Fruit fly (Drosophila melanogaster) whole organism, embryonic: Measurements from ENCODE around the gene CG15011.
A peak's percentile ranks its signal among the peaks of the same experiment; 100 is the strongest.

ENCODE experiments used
- Ada2b ChIP-seq: fragments of 200-800 bp; sonication (Bioruptor generic); IDR thresholded peaks from 2 replicates; pipeline ENCODE4 v1.3.6; 2022; ENCODE audit warnings: missing biosample characterization, missing genetic modification characterization
- CG10209 ChIP-seq: fragments of 200-800 bp; sonication (Bioruptor generic); optimal IDR thresholded peaks from 3 replicates; lab custom pipeline; 2017; ENCODE audit warnings: missing biosample characterization, mild to moderate bottlenecking, missing genetic modification characterization, missing genetic modification reagents
- CG1024 ChIP-seq: fragments of 200-800 bp; sonication (Bioruptor generic); IDR thresholded peaks from 2 replicates; pipeline ENCODE4 v1.3.6; 2022; ENCODE audit warnings: missing biosample characterization, missing genetic modification characterization
- CG10959 ChIP-seq: fragments of 200-800 bp; sonication (Bioruptor generic); IDR thresholded peaks from 2 replicates; pipeline ENCODE4 v1.3.6; 2022; ENCODE audit warnings: missing biosample characterization, missing genetic modification characterization
- CG10979 ChIP-seq: fragments of 200-800 bp; sonication (Bioruptor generic); optimal IDR thresholded peaks from 2 replicates; lab custom pipeline; 2018; ENCODE audit warnings: missing biosample characterization, mild to moderate bottlenecking, missing genetic modification characterization, moderate library complexity
- CG13123 ChIP-seq: fragments of 200-800 bp; sonication (Bioruptor generic); optimal IDR thresholded peaks from 2 replicates; lab custom pipeline; 2016; ENCODE audit warnings: missing biosample characterization, missing genetic modification characterization
- CG14050 ChIP-seq: fragments of 200-800 bp; sonication (Bioruptor generic); IDR thresholded peaks from 3 replicates; pipeline ENCODE4 v1.3.6; 2022; ENCODE audit warnings: missing biosample characterization, missing genetic modification characterization
- CG1529 ChIP-seq: fragments of 200-800 bp; sonication (Bioruptor generic); optimal IDR thresholded peaks from 3 replicates; lab custom pipeline; 2018; ENCODE audit warnings: missing biosample characterization, missing genetic modification characterization
- CG15479 ChIP-seq: fragments of 200-800 bp; sonication (Bioruptor generic); optimal IDR thresholded peaks from 3 replicates; lab custom pipeline; 2019; ENCODE audit warnings: missing biosample characterization, mild to moderate bottlenecking, missing genetic modification characterization, moderate library complexity
- CG1647 ChIP-seq: fragments of 200-800 bp; sonication (Bioruptor generic); optimal IDR thresholded peaks from 3 replicates; lab custom pipeline; 2016; ENCODE audit warnings: missing biosample characterization, missing genetic modification characterization
- CG1832 ChIP-seq: fragments of 200-800 bp; sonication (Bioruptor generic); optimal IDR thresholded peaks from 2 replicates; lab custom pipeline; 2017; ENCODE audit warnings: missing biosample characterization, mild to moderate bottlenecking, missing genetic modification characterization, inconsistent platforms
- CG2116 ChIP-seq: fragments of 200-800 bp; sonication (Bioruptor generic); optimal IDR thresholded peaks from 3 replicates; lab custom pipeline; 2018; ENCODE audit warnings: missing biosample characterization, mild to moderate bottlenecking, missing genetic modification characterization
- CG3995 ChIP-seq: fragments of 200-800 bp; sonication (Bioruptor generic); optimal IDR thresholded peaks from 3 replicates; lab custom pipeline; 2016; ENCODE audit warnings: missing biosample characterization, missing genetic modification characterization
- CG4282 ChIP-seq: fragments of 200-800 bp; sonication (Bioruptor generic); optimal IDR thresholded peaks from 2 replicates; lab custom pipeline; 2016; ENCODE audit warnings: missing biosample characterization, missing genetic modification characterization
- CG43689 ChIP-seq: fragments of 200-800 bp; sonication (Bioruptor generic); IDR thresholded peaks from 2 replicates; pipeline ENCODE4 v1.3.6; 2022; ENCODE audit warnings: missing biosample characterization, missing genetic modification characterization
- CG4617 ChIP-seq: fragments of 200-800 bp; sonication (Bioruptor generic); optimal IDR thresholded peaks from 3 replicates; lab custom pipeline; 2016; ENCODE audit warnings: missing biosample characterization, missing genetic modification characterization, borderline replicate concordance
- CG6765 ChIP-seq: fragments of 200-800 bp; sonication (Bioruptor generic); optimal IDR thresholded peaks from 3 replicates; lab custom pipeline; 2017; ENCODE audit warnings: missing biosample characterization, mild to moderate bottlenecking, missing genetic modification characterization
- CG7928 ChIP-seq: fragments of 200-800 bp; sonication (Bioruptor generic); optimal IDR thresholded peaks from 2 replicates; lab custom pipeline; 2017; ENCODE audit warnings: missing biosample characterization, mild to moderate bottlenecking, missing genetic modification characterization
- CG8290 ChIP-seq, 3 experiments: fragments of 200-800 bp; sonication (Bioruptor generic); optimal IDR thresholded peaks; 2 replicates each; lab custom pipeline; 2016 to 2019; ENCODE audit warnings: missing biosample characterization in 3 of 3, missing genetic modification characterization in 3 of 3, mild to moderate bottlenecking in 2 of 3, moderate library complexity in 1 of 3
- CHES-1-like ChIP-seq: fragments of 200-800 bp; sonication (Bioruptor generic); optimal IDR thresholded peaks from 2 replicates; lab custom pipeline; 2016; ENCODE audit warnings: missing biosample characterization, missing genetic modification characterization
- CkIIα-i1 ChIP-seq: fragments of 200-800 bp; sonication (Bioruptor generic); IDR thresholded peaks from 2 replicates; pipeline ENCODE4 v1.3.6; 2022; ENCODE audit warnings: missing biosample characterization, missing genetic modification characterization
- CoRest ChIP-seq: fragments of 200-800 bp; sonication (Bioruptor generic); optimal IDR thresholded peaks from 3 replicates; lab custom pipeline; 2018; ENCODE audit warnings: missing biosample characterization, mild to moderate bottlenecking, missing genetic modification characterization, moderate library complexity
- Dip2 ChIP-seq: fragments of 200-800 bp; sonication (Bioruptor generic); IDR thresholded peaks from 2 replicates; pipeline ENCODE4 v1.3.6; 2022; ENCODE audit warnings: missing biosample characterization, missing genetic modification characterization
- Fer3 ChIP-seq: fragments of 200-800 bp; sonication (Bioruptor generic); optimal IDR thresholded peaks from 2 replicates; lab custom pipeline; 2018; ENCODE audit warnings: missing biosample characterization, mild to moderate bottlenecking, missing genetic modification characterization, moderate library complexity
- GATAe ChIP-seq: fragments of 200-800 bp; sonication (Bioruptor generic); conservative IDR thresholded peaks from 2 replicates; pipeline ENCODE4 v1.3.6; 2022; ENCODE audit warnings: missing biosample characterization, missing genetic modification characterization
- HHEX ChIP-seq: fragments of 200-800 bp; sonication (Bioruptor generic); optimal IDR thresholded peaks from 3 replicates; lab custom pipeline; 2017; ENCODE audit warnings: missing biosample characterization, mild to moderate bottlenecking, missing genetic modification characterization, missing genetic modification reagents
- HLH3B ChIP-seq: fragments of 200-800 bp; sonication (Bioruptor generic); IDR thresholded peaks from 2 replicates; pipeline ENCODE4 v1.3.6; 2022; ENCODE audit warnings: missing biosample characterization, missing genetic modification characterization
- Jarid2 ChIP-seq: fragments of 200-800 bp; sonication (Bioruptor generic); optimal IDR thresholded peaks from 3 replicates; lab custom pipeline; 2017; ENCODE audit warnings: mild to moderate bottlenecking, missing biosample characterization, missing genetic modification reagents, missing genetic modification characterization
- Med ChIP-seq: fragments of 200-800 bp; sonication (Bioruptor generic); peaks from one replicate; lab custom pipeline; 2016; ENCODE audit warnings: missing biosample characterization, missing genetic modification characterization, mild to moderate bottlenecking, inconsistent platforms, moderate library complexity
- Scr ChIP-seq: fragments of 200-800 bp; sonication (Bioruptor generic); IDR thresholded peaks from 2 replicates; pipeline ENCODE4 v1.3.6; 2022; ENCODE audit warnings: missing biosample characterization, missing genetic modification characterization; ENCODE audit not compliant: partially characterized antibody
- Six4 ChIP-seq: fragments of 200-800 bp; sonication (Bioruptor generic); optimal IDR thresholded peaks from 2 replicates; lab custom pipeline; 2016; ENCODE audit warnings: missing biosample characterization, missing genetic modification characterization
- bsh ChIP-seq, 2 experiments: fragments of 200-800 bp; sonication (Bioruptor generic); optimal IDR thresholded peaks; 2 replicates each; lab custom pipeline; 2017 to 2018; ENCODE audit warnings: mild to moderate bottlenecking in 2 of 2, missing biosample characterization in 2 of 2, missing genetic modification characterization in 2 of 2, moderate library complexity in 1 of 2
- cato ChIP-seq: fragments of 200-800 bp; sonication (Bioruptor generic); optimal IDR thresholded peaks from 2 replicates; lab custom pipeline; 2016; ENCODE audit warnings: missing biosample characterization, missing genetic modification characterization, borderline replicate concordance
- ci ChIP-seq: fragments of 200-800 bp; sonication (Bioruptor generic); IDR thresholded peaks from 3 replicates; pipeline ENCODE4 v1.3.6; 2022; ENCODE audit warnings: missing biosample characterization, missing genetic modification characterization
- corto ChIP-seq: fragments of 200-800 bp; sonication (Bioruptor generic); optimal IDR thresholded peaks from 2 replicates; lab custom pipeline; 2016; ENCODE audit warnings: missing biosample characterization, mild to moderate bottlenecking, missing genetic modification characterization, moderate library complexity
- exex ChIP-seq: fragments of 200-800 bp; sonication (Bioruptor generic); optimal IDR thresholded peaks from 4 replicates; lab custom pipeline; 2018; ENCODE audit warnings: missing biosample characterization, mild to moderate bottlenecking, missing genetic modification characterization, moderate library complexity
- fu2 ChIP-seq: fragments of 200-800 bp; sonication (Bioruptor generic); optimal IDR thresholded peaks from 2 replicates; lab custom pipeline; 2016; ENCODE audit warnings: missing biosample characterization, missing genetic modification characterization
- jigr1 ChIP-seq: fragments of 200-800 bp; sonication (Bioruptor generic); IDR thresholded peaks from 3 replicates; pipeline ENCODE4 v1.3.6; 2022; ENCODE audit warnings: missing biosample characterization, missing genetic modification characterization
- pho ChIP-seq: fragments of 200-800 bp; sonication (Bioruptor generic); optimal IDR thresholded peaks from 2 replicates; lab custom pipeline; 2016; ENCODE audit warnings: missing biosample characterization, missing genetic modification characterization
- pum ChIP-seq: fragments of 200-800 bp; sonication (Bioruptor generic); optimal IDR thresholded peaks from 2 replicates; lab custom pipeline; 2016; ENCODE audit warnings: missing biosample characterization, missing genetic modification characterization
- pzg ChIP-seq: fragments of 200-800 bp; sonication (Bioruptor generic); optimal IDR thresholded peaks from 3 replicates; lab custom pipeline; 2018; ENCODE audit warnings: missing biosample characterization, mild to moderate bottlenecking, missing genetic modification characterization, moderate library complexity
- sd ChIP-seq: fragments of 200-800 bp; sonication (Bioruptor generic); optimal IDR thresholded peaks from 3 replicates; lab custom pipeline; 2018; ENCODE audit warnings: missing biosample characterization, mild to moderate bottlenecking, missing genetic modification characterization, moderate library complexity
- sens ChIP-seq: fragments of 200-800 bp; sonication (Bioruptor generic); peaks from one replicate; lab custom pipeline; 2016; ENCODE audit warnings: missing biosample characterization, missing genetic modification characterization
- sens-2 ChIP-seq: fragments of 200-800 bp; sonication (Bioruptor generic); IDR thresholded peaks from 2 replicates; pipeline ENCODE4 v1.3.6; 2022; ENCODE audit warnings: missing biosample characterization, missing genetic modification characterization
- tgo ChIP-seq: fragments of 200-800 bp; sonication (Bioruptor generic); IDR thresholded peaks from 3 replicates; pipeline ENCODE4 v1.3.6; 2022; ENCODE audit warnings: missing biosample characterization, missing genetic modification characterization
- tna ChIP-seq: fragments of 200-800 bp; sonication (Bioruptor generic); IDR thresholded peaks from 2 replicates; pipeline ENCODE4 v1.3.6; 2022; ENCODE audit warnings: missing biosample characterization, missing genetic modification characterization; ENCODE audit not compliant: partially characterized antibody
- trem ChIP-seq: fragments of 200-800 bp; optimal IDR thresholded peaks from 3 replicates; lab custom pipeline; 2019; ENCODE audit warnings: missing biosample characterization, mild to moderate bottlenecking, missing genetic modification characterization, moderate library complexity
- tx ChIP-seq: fragments of 200-800 bp; sonication (Bioruptor generic); optimal IDR thresholded peaks from 2 replicates; lab custom pipeline; 2016; ENCODE audit warnings: missing biosample characterization, missing genetic modification characterization
- unc-4 ChIP-seq: fragments of 200-800 bp; sonication (Bioruptor generic); IDR thresholded peaks from 2 replicates; pipeline ENCODE4 v1.3.6; 2022; ENCODE audit warnings: missing biosample characterization, missing genetic modification characterization; ENCODE audit not compliant: partially characterized antibody
- zfh2 ChIP-seq: fragments of 200-800 bp; sonication (Bioruptor generic); optimal IDR thresholded peaks from 2 replicates; lab custom pipeline; 2016; ENCODE audit warnings: missing biosample characterization, missing genetic modification characterization

CG15011 gene

dm6 chr3L:4283428-4284089 is 24.6 kb upstream of the CG15011 start, which contains the start of the genes srw and CG1316 (continued):
- TF ChIP-seq CG4617 (GFP tag; lab: Kevin White, UChicago) (peak; percentile 56), pzg (GFP tag; lab: Kevin White, UChicago) (peak; percentile 60), ci (peak; percentile 60; the same call in 1 of the 3 replicates), CG8290 (GFP tag; optimal IDR thresholded peaks at IDR 0.05; lab: Kevin White, UChicago) (no peak), CG8290 (tag; optimal IDR thresholded peaks at IDR 0.05; lab: Kevin White, UChicago) (no peak), fu2 (GFP tag; lab: Kevin White, UChicago) (no peak), sens (peak; percentile 26), pho (no peak), CG43689 (GFP tag; lab: Robert Waterston, UW) (no peak), CG14050 (GFP tag; lab: Robert Waterston, UW) (no peak), Jarid2 (GFP tag; lab: Kevin White, UChicago) (no peak), CG13123 (GFP tag; lab: Kevin White, UChicago) (no peak), tna (GFP tag; lab: Robert Waterston, UW) (no peak), Med (GFP tag; lab: Kevin White, UChicago) (peak; percentile 81), CG10959 (GFP tag; lab: Robert Waterston, UW) (no peak), exex (tag; lab: Kevin White, UChicago) (no peak), zfh2 (GFP tag; lab: Kevin White, UChicago) (no peak), Scr (peak; percentile 47), Ada2b (GFP tag; lab: Robert Waterston, UW) (no peak), CG3995 (GFP tag; lab: Kevin White, UChicago) (no peak), CG4282 (GFP tag; lab: Kevin White, UChicago) (no peak), CG1832 (GFP tag; lab: Kevin White, UChicago) (no peak), trem (tag; lab: Kevin White, UChicago) (peak; percentile 50), HLH3B (GFP tag; lab: Robert Waterston, UW) (no peak), CHES-1-like (GFP tag; lab: Kevin White, UChicago) (no peak), cato (GFP tag; lab: Kevin White, UChicago) (no peak), CoRest (tag; lab: Kevin White, UChicago) (no peak), corto (GFP tag; lab: Kevin White, UChicago) (no peak), sd (tag; lab: Kevin White, UChicago) (no peak), Fer3 (tag; lab: Kevin White, UChicago) (no peak), CG7928 (GFP tag; lab: Kevin White, UChicago) (peak; percentile 29), GATAe (GFP tag; lab: Robert Waterston, UW) (no peak), CkIIα-i1 (GFP tag; lab: Robert Waterston, UW) (no peak), tx (GFP tag; lab: Kevin White, UChicago) (no peak), bsh (GFP tag; optimal IDR thresholded peaks at IDR 0.05; lab: Kevin White, UChicago) (no peak), CG1024 (GFP tag; lab: Robert Waterston, UW) (no peak), CG1647 (GFP tag; lab: Kevin White, UChicago) (no peak), pum (GFP tag; lab: Kevin White, UChicago) (no peak), CG1529 (GFP tag; lab: Kevin White, UChicago) (no peak), tgo (GFP tag; lab: Robert Waterston, UW) (no peak), unc-4 (0 out of 2 replicates have a peak, but pooled peaks have one; percentile 39), CG2116 (peak; percentile 53), CG6765 (GFP tag; lab: Kevin White, UChicago) (no peak), HHEX (GFP tag; lab: Kevin White, UChicago) (no peak), Six4 (GFP tag; lab: Kevin White, UChicago) (no peak), jigr1 (GFP tag; lab: Robert Waterston, UW) (no peak), sens-2 (GFP tag; lab: Robert Waterston, UW) (no peak), CG15479 (no peak), CG10979 (tag; lab: Kevin White, UChicago) (no peak), Dip2 (GFP tag; lab: Robert Waterston, UW) (no peak), CG10209 (GFP tag; lab: Kevin White, UChicago) (no peak)
